Fruit fly (Drosophila melanogaster) whole organism, prepupa: ENCODE data around the gene Dhc1.

Source experiments
- CG10631 ChIP-seq: fragments of 200-800 bp; sonication (Bioruptor generic); optimal IDR thresholded peaks from 2 replicates; lab custom pipeline; 2016; ENCODE audit warnings: missing biosample characterization, missing genetic modification characterization
- Hr39 ChIP-seq: fragments of 200-800 bp; sonication (Bioruptor generic); optimal IDR thresholded peaks from 2 replicates; lab custom pipeline; 2016; ENCODE audit warnings: missing biosample characterization, missing genetic modification characterization
- Lpt ChIP-seq: fragments of 200-800 bp; sonication (Bioruptor generic); optimal IDR thresholded peaks from 3 replicates; lab custom pipeline; 2016; ENCODE audit warnings: missing biosample characterization, missing genetic modification characterization
- achi ChIP-seq: fragments of 200-800 bp; sonication (Bioruptor generic); optimal IDR thresholded peaks from 3 replicates; lab custom pipeline; 2016; ENCODE audit warnings: missing biosample characterization, missing genetic modification characterization
- acj6 ChIP-seq: fragments of 200-800 bp; sonication (Bioruptor generic); optimal IDR thresholded peaks from 3 replicates; lab custom pipeline; 2016; ENCODE audit warnings: missing biosample characterization, missing genetic modification characterization
- cyc ChIP-seq: fragments of 200-800 bp; sonication (Bioruptor generic); optimal IDR thresholded peaks from 3 replicates; lab custom pipeline; 2016; ENCODE audit warnings: missing biosample characterization, missing genetic modification characterization
- dsx ChIP-seq: fragments of 200-800 bp; optimal IDR thresholded peaks from 3 replicates; lab custom pipeline; 2019; ENCODE audit warnings: missing biosample characterization, mild to moderate bottlenecking, missing genetic modification characterization, moderate library complexity; ENCODE audit not compliant: poor library complexity, severe bottlenecking

dm6 chr3R:9710886-9711285 lies 36.4 kb upstream of the Dhc1 start, which contains the start of the genes trbd and dmt:
- TF ChIP-seq achi (GFP tag; lab: Kevin White, UChicago) (no peak), cyc (GFP tag; lab: Kevin White, UChicago) (no peak), acj6 (GFP tag; lab: Kevin White, UChicago) (no peak), CG10631 (no peak), Hr39 (GFP tag; lab: Kevin White, UChicago) (no peak), dsx (GFP tag; lab: Kevin White, UChicago) (no peak), Lpt (GFP tag; lab: Kevin White, UChicago) (no peak)
